Worm (Caenorhabditis elegans) whole organism, L3 larva: Measurements from ENCODE around the gene tre-2.

Source experiments
- aly-2 ChIP-seq: fragments of 150-350 bp; optimal IDR thresholded peaks from 2 replicates; lab custom pipeline; 2014; ENCODE audit warnings: missing biosample characterization, missing genetic modification characterization
- ama-1 ChIP-seq: fragments of 150-350 bp; optimal IDR thresholded peaks from 2 replicates; lab custom pipeline; 2018
- egl-27 ChIP-seq: sonication (generic microtip); optimal IDR thresholded peaks from 4 replicates; lab custom pipeline; 2017; ENCODE audit warnings: missing biosample characterization, missing genetic modification reagents, missing genetic modification characterization
- nhr-11 ChIP-seq: fragments of 150-350 bp; optimal IDR thresholded peaks from 2 replicates; lab custom pipeline; 2014; ENCODE audit warnings: missing biosample characterization, missing genetic modification characterization
- nhr-23 ChIP-seq: fragments of 150-350 bp; optimal IDR thresholded peaks from 2 replicates; lab custom pipeline; 2014; ENCODE audit warnings: missing biosample characterization, missing genetic modification reagents, missing genetic modification characterization
- nhr-25 ChIP-seq: sonication (generic microtip); optimal IDR thresholded peaks from 2 replicates; lab custom pipeline; 2017; ENCODE audit warnings: missing biosample characterization, missing genetic modification characterization
- nhr-76 ChIP-seq: fragments of 150-350 bp; sonication (generic microtip); optimal IDR thresholded peaks from 5 replicates; lab custom pipeline; 2014; ENCODE audit warnings: missing biosample characterization, missing genetic modification characterization
- pqm-1 ChIP-seq: fragments of 150-350 bp; optimal IDR thresholded peaks from 2 replicates; lab custom pipeline; 2017; ENCODE audit warnings: missing biosample characterization, missing genetic modification characterization, inconsistent platforms
- skn-1 ChIP-seq: fragments of 150-350 bp; optimal IDR thresholded peaks from 2 replicates; lab custom pipeline; 2014; ENCODE audit warnings: missing biosample characterization, missing genetic modification characterization
- unc-39 ChIP-seq: sonication (generic microtip); optimal IDR thresholded peaks from 4 replicates; lab custom pipeline; 2017; ENCODE audit warnings: missing biosample characterization, missing genetic modification characterization
- ztf-11 ChIP-seq: fragments of 150-350 bp; optimal IDR thresholded peaks from 2 replicates; lab custom pipeline; 2014; ENCODE audit warnings: missing biosample characterization, missing genetic modification characterization

DNA sequence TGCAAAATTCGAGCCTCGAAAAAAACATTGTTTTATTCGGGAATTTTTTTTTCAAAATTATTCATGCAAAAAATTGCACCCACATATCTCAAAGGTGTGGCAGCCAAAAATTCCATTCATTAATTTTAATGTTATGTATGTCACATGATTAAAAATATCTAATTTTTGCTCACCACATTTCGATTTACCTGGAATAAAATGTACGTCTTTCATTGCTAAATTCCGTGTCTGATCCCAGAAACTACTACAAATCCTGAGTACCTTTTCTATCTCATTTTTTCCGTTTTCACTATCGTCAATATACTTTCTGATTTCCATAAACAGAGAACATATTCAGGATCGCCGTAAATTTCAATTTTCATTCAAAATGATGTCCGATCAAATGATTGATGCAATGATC is 10.3 kb downstream of the tre-2 start, which contains the start of gene srx-19:
- TF ChIP-seq ama-1 (lab: Kevin White, UChicago), result no peak
- no peak for TF ChIP-seq egl-27 (tag; lab: Kevin White, UChicago)
- no peak for TF ChIP-seq pqm-1 (tag; lab: Kevin White, UChicago)
- TF ChIP-seq unc-39 (tag; lab: Kevin White, UChicago), result no peak
- TF ChIP-seq nhr-11 (tag; lab: Kevin White, UChicago), result no peak
- no peak for TF ChIP-seq skn-1 (tag; lab: Kevin White, UChicago)
- TF ChIP-seq nhr-76, result no peak
- no peak for TF ChIP-seq nhr-23 (tag; lab: Kevin White, UChicago)
- no peak for TF ChIP-seq ztf-11
- TF ChIP-seq nhr-25 (tag; lab: Kevin White, UChicago), result no peak
- TF ChIP-seq aly-2 (tag; lab: Kevin White, UChicago), result no peak
